Fruit fly (Drosophila melanogaster): ENCODE measurements around the gene CG7990.

Gene CG7990

dm6 chrX:19159942-19160341 is 41.8 kb downstream of the CG7990 start:
- peak; percentile 29 for TF ChIP-seq net (GFP tag; optimal IDR thresholded peaks at IDR 0.05)
- no peak for TF ChIP-seq Gug (GFP tag; IDR thresholded peaks at IDR 0.05)
- peak; percentile 72 for TF ChIP-seq CG6792 (GFP tag; optimal IDR thresholded peaks at IDR 0.05)
- peak; percentile 53 for TF ChIP-seq CG3919 (GFP tag; optimal IDR thresholded peaks at IDR 0.05)
- TF ChIP-seq cyc (GFP tag; optimal IDR thresholded peaks at IDR 0.05), result peak; percentile 48
- peak; percentile 56 for TF ChIP-seq Eip75B (GFP tag; optimal IDR thresholded peaks at IDR 0.05)
- TF ChIP-seq salr (GFP tag; optimal IDR thresholded peaks at IDR 0.05), result peak; percentile 48 to 61
- peak; percentile 56 for TF ChIP-seq Hr39 (GFP tag; optimal IDR thresholded peaks at IDR 0.05)
- TF ChIP-seq pdm3 (GFP tag; optimal IDR thresholded peaks at IDR 0.05), result peak; percentile 72
- peak; percentile 76 for TF ChIP-seq Blimp-1 (GFP tag; optimal IDR thresholded peaks at IDR 0.05)
- peak; percentile 45 for TF ChIP-seq Hr4 (GFP tag; optimal IDR thresholded peaks at IDR 0.05)
- TF ChIP-seq Lpt (GFP tag; optimal IDR thresholded peaks at IDR 0.05), result peak; percentile 50
- peak; percentile 58 for TF ChIP-seq CG1621 (tag; optimal IDR thresholded peaks at IDR 0.05)
- TF ChIP-seq spab (GFP tag; optimal IDR thresholded peaks at IDR 0.05), result peak; percentile 55
- peak; percentile 51 for TF ChIP-seq svp (GFP tag)
- peak; percentile 69 for TF ChIP-seq achi (GFP tag; optimal IDR thresholded peaks at IDR 0.05)
- no peak for TF ChIP-seq CG6276 (GFP tag; optimal IDR thresholded peaks at IDR 0.05)
- peak; percentile 19 for TF ChIP-seq CG9139 (GFP tag; optimal IDR thresholded peaks at IDR 0.05)
- TF ChIP-seq CG34406 (GFP tag; optimal IDR thresholded peaks at IDR 0.05), result peak; percentile 73
- TF ChIP-seq CG11902 (GFP tag; optimal IDR thresholded peaks at IDR 0.05), result peak; percentile 44
- peak; percentile 56 for TF ChIP-seq dsx (GFP tag; optimal IDR thresholded peaks at IDR 0.05; ENCODE audit: poor library complexity, severe bottlenecking)
- peak; percentile 75 for TF ChIP-seq acj6 (GFP tag; optimal IDR thresholded peaks at IDR 0.05)
- TF ChIP-seq Ets21C (GFP tag; optimal IDR thresholded peaks at IDR 0.05), result peak; percentile 30
- TF ChIP-seq CG4318 (GFP tag; optimal IDR thresholded peaks at IDR 0.05), result peak; percentile 54
- TF ChIP-seq CG6854 (GFP tag; optimal IDR thresholded peaks at IDR 0.05), result no peak
- TF ChIP-seq CG7368 (GFP tag; optimal IDR thresholded peaks at IDR 0.05), result peak; percentile 8
- TF ChIP-seq CG8632 (GFP tag; optimal IDR thresholded peaks at IDR 0.05), result peak; percentile 78
- TF ChIP-seq CG10631 (GFP tag; optimal IDR thresholded peaks at IDR 0.05), result peak; percentile 76
- peak; percentile 35 for TF ChIP-seq CG16779 (tag; optimal IDR thresholded peaks at IDR 0.05)
- no peak for TF ChIP-seq CG8319 (GFP tag; optimal IDR thresholded peaks at IDR 0.05)
- peak; percentile 54 for TF ChIP-seq vri (GFP tag; optimal IDR thresholded peaks at IDR 0.05)
- TF ChIP-seq lz (GFP tag; optimal IDR thresholded peaks at IDR 0.05), result peak; percentile 62
- peak; percentile 60 for TF ChIP-seq topi (GFP tag; optimal IDR thresholded peaks at IDR 0.05)
- peak; percentile 76 for TF ChIP-seq Smox (GFP tag; optimal IDR thresholded peaks at IDR 0.05)
- TF ChIP-seq Eip93F (GFP tag; optimal IDR thresholded peaks at IDR 0.05), result no peak
- peak; percentile 67 for TF ChIP-seq Sox14 (GFP tag; optimal IDR thresholded peaks at IDR 0.05)
- peak; percentile 50 for TF ChIP-seq Sox15 (GFP tag; optimal IDR thresholded peaks at IDR 0.05)
- TF ChIP-seq CG6808 (GFP tag; optimal IDR thresholded peaks at IDR 0.05), result peak; percentile 41
- TF ChIP-seq OdsH (GFP tag; optimal IDR thresholded peaks at IDR 0.05), result peak; percentile 77
- peak; percentile 56 for TF ChIP-seq CG31627 (GFP tag; optimal IDR thresholded peaks at IDR 0.05)
- peak; percentile 72 for TF ChIP-seq Met (GFP tag; optimal IDR thresholded peaks at IDR 0.05)
- TF ChIP-seq fd85E (GFP tag; optimal IDR thresholded peaks at IDR 0.05), result no peak
- TF ChIP-seq CG15336 (GFP tag; IDR thresholded peaks at IDR 0.05), result peak; percentile 59
- peak; percentile 72 for TF ChIP-seq Ets96B (tag; optimal IDR thresholded peaks at IDR 0.05)
- peak; percentile 62 for TF ChIP-seq fd59A (GFP tag; optimal IDR thresholded peaks at IDR 0.05)
- no peak for TF ChIP-seq CG11294 (GFP tag; IDR thresholded peaks at IDR 0.05)
- TF ChIP-seq CG32006 (GFP tag; optimal IDR thresholded peaks at IDR 0.05), result peak; percentile 70
- peak; percentile 62 for TF ChIP-seq CG10669 (GFP tag; optimal IDR thresholded peaks at IDR 0.05)
- TF ChIP-seq CG8119 (GFP tag; IDR thresholded peaks at IDR 0.05), result peak; percentile 69
- peak; percentile 63 for TF ChIP-seq Sox102F (GFP tag; optimal IDR thresholded peaks at IDR 0.05)
- peak; percentile 76 for TF ChIP-seq esn (GFP tag; optimal IDR thresholded peaks at IDR 0.05)
- TF ChIP-seq CG3032 (tag; optimal IDR thresholded peaks at IDR 0.05), result peak; percentile 66
